Worm (Caenorhabditis elegans) whole organism, early embryonic: ENCODE data around the gene pals-27.
A peak's percentile ranks its signal among the peaks of the same experiment; 100 is the strongest.

Source experiments
- B0310.2 ChIP-seq: sonication (generic microtip); optimal IDR thresholded peaks from 2 replicates; lab custom pipeline; 2016; ENCODE audit warnings: mild to moderate bottlenecking, missing genetic modification characterization, missing compliant biosample characterization
- F13C5.2 ChIP-seq: sonication (generic microtip); optimal IDR thresholded peaks from 2 replicates; lab custom pipeline; 2017; ENCODE audit warnings: mild to moderate bottlenecking, missing genetic modification characterization, inconsistent platforms, missing compliant biosample characterization
- aly-1 ChIP-seq: sonication (generic microtip); optimal IDR thresholded peaks from 2 replicates; lab custom pipeline; 2016; ENCODE audit warnings: missing genetic modification characterization, missing compliant biosample characterization
- ama-1 ChIP-seq: fragments of 150-350 bp; optimal IDR thresholded peaks from 2 replicates; lab custom pipeline; 2014
- ceh-13 ChIP-seq: fragments of 200-800 bp; sonication (Bioruptor generic); optimal IDR thresholded peaks from 2 replicates; lab custom pipeline; 2018; ENCODE audit warnings: mild to moderate bottlenecking, missing genetic modification characterization, missing compliant biosample characterization
- ceh-36 ChIP-seq: sonication (generic microtip); optimal IDR thresholded peaks from 2 replicates; lab custom pipeline; 2016; ENCODE audit warnings: missing genetic modification characterization, inconsistent platforms, missing compliant biosample characterization
- ets-7 ChIP-seq: sonication (generic microtip); optimal IDR thresholded peaks from 2 replicates; lab custom pipeline; 2016; ENCODE audit warnings: missing genotype, missing genetic modification characterization, missing compliant biosample characterization
- flt-1 ChIP-seq: fragments of 200-800 bp; sonication (Bioruptor generic); IDR thresholded peaks from 2 replicates; pipeline ENCODE4 v1.3.6; 2022; ENCODE audit warnings: missing genetic modification characterization, missing compliant biosample characterization
- hmbx-1 ChIP-seq: sonication (generic microtip); optimal IDR thresholded peaks from 2 replicates; lab custom pipeline; 2016; ENCODE audit warnings: mild to moderate bottlenecking, missing genetic modification characterization, missing compliant biosample characterization
- hmg-4 ChIP-seq: fragments of 200-800 bp; sonication (Bioruptor generic); optimal IDR thresholded peaks from 2 replicates; lab custom pipeline; 2018; ENCODE audit warnings: mild to moderate bottlenecking, missing genetic modification characterization, missing compliant biosample characterization
- hnd-1 ChIP-seq: sonication (generic microtip); optimal IDR thresholded peaks from 2 replicates; lab custom pipeline; 2016; ENCODE audit warnings: missing genetic modification characterization, missing compliant biosample characterization
- pes-1 ChIP-seq: fragments of 200-800 bp; sonication (Bioruptor generic); IDR thresholded peaks from 2 replicates; pipeline ENCODE4 v1.3.6; 2022; ENCODE audit warnings: missing genetic modification reagents, missing genetic modification characterization, missing compliant biosample characterization
- scrt-1 ChIP-seq: fragments of 200-800 bp; sonication (Bioruptor generic); IDR thresholded peaks from 2 replicates; pipeline ENCODE4 v1.3.6; 2022; ENCODE audit warnings: missing genetic modification characterization, missing compliant biosample characterization
- sea-1 ChIP-seq: fragments of 200-800 bp; sonication (Bioruptor generic); conservative IDR thresholded peaks from 2 replicates; pipeline ENCODE4 v1.3.6; 2022; ENCODE audit warnings: missing genetic modification characterization, missing compliant biosample characterization
- tbx-11 ChIP-seq: fragments of 200-800 bp; sonication (Bioruptor generic); IDR thresholded peaks from 2 replicates; pipeline ENCODE4 v1.3.6; 2022; ENCODE audit warnings: missing genetic modification characterization, missing compliant biosample characterization
- tbx-37 ChIP-seq: fragments of 200-800 bp; sonication (Bioruptor generic); conservative IDR thresholded peaks from 2 replicates; pipeline ENCODE4 v1.3.6; 2022; ENCODE audit warnings: missing genetic modification reagents, missing genetic modification characterization, missing compliant biosample characterization
- tra-4 ChIP-seq: sonication (generic microtip); optimal IDR thresholded peaks from 2 replicates; lab custom pipeline; 2017; ENCODE audit warnings: missing genetic modification characterization, missing compliant biosample characterization

The pals-27 gene

ce11 chrIII:4381343-4381742, at the start of gene pals-27:
pals-27 (plus strand) TSS chrIII:4381643.
- TF ChIP-seq ceh-13 (GFP tag; lab: Kevin White, UChicago) (no peak), pes-1 (GFP tag; lab: Robert Waterston, UW) (no peak), aly-1 (no peak), tbx-37 (GFP tag; lab: Robert Waterston, UW) (no peak)

- no peak for TF ChIP-seq ceh-36 (tag; lab: Kevin White, UChicago)
- peak; percentile 11 for TF ChIP-seq F13C5.2 (tag; lab: Kevin White, UChicago)
- no peak for TF ChIP-seq aly-1
Measured at ce11 chrIII:4332543-4333042, 48.9 kb upstream of the pals-27 start, which contains the start of gene cdk-12. cdk-12 (plus strand) TSS chrIII:4332992.

- no peak for TF ChIP-seq hnd-1 (tag; lab: Kevin White, UChicago)
- TF ChIP-seq pes-1 (GFP tag; lab: Robert Waterston, UW): 0 out of 2 replicates have a peak, but pooled peaks have one; percentile 28
- TF ChIP-seq tbx-11 (GFP tag; lab: Robert Waterston, UW): 0 out of 2 replicates have a peak, but pooled peaks have one; percentile 13
- no peak for TF ChIP-seq hmg-4 (GFP tag; lab: Kevin White, UChicago)
Measured at ce11 chrIII:4335614-4336013, 45.8 kb upstream of the pals-27 start.

ce11 chrIII:4343070-4343469, 38.4 kb upstream of the pals-27 start, which contains the start of the genes B0285.3 and lcmt-1:
B0285.3 (minus strand) TSS chrIII:4343336.
lcmt-1 (plus strand) TSS chrIII:4343446.
- 0 out of 2 replicates have a peak, but pooled peaks have one; percentile 28 for TF ChIP-seq tbx-37 (GFP tag; lab: Robert Waterston, UW)
- no peak for TF ChIP-seq flt-1 (GFP tag; lab: Robert Waterston, UW)

ce11 chrIII:4345034-4345433, 36.4 kb upstream of the pals-27 start, which contains the start of gene hse-5:
hse-5 (plus strand) TSS chrIII:4345334.
- TF ChIP-seq scrt-1: no peak
- TF ChIP-seq pes-1 (GFP tag; lab: Robert Waterston, UW): no peak

- TF ChIP-seq hmg-4 (GFP tag; lab: Kevin White, UChicago) (no peak), F13C5.2 (tag; lab: Kevin White, UChicago) (no peak), pes-1 (GFP tag; lab: Robert Waterston, UW) (no peak), ama-1 (lab: Kevin White, UChicago) (no peak), ceh-36 (tag; lab: Kevin White, UChicago) (no peak), flt-1 (GFP tag; lab: Robert Waterston, UW) (no peak), tbx-37 (GFP tag; lab: Robert Waterston, UW) (no peak), hnd-1 (tag; lab: Kevin White, UChicago) (no peak), scrt-1 (no peak), tra-4 (tag; lab: Kevin White, UChicago) (no peak), hmbx-1 (no peak), ets-7 (tag; lab: Kevin White, UChicago) (no peak), tbx-11 (GFP tag; lab: Robert Waterston, UW) (no peak), B0310.2 (no peak), ceh-13 (GFP tag; lab: Kevin White, UChicago) (no peak), aly-1 (no peak), sea-1 (no peak)
Measured at ce11 chrIII:4349799-4350198, 31.6 kb upstream of the pals-27 start, which contains the start of gene B0285.6. B0285.6 (plus strand) TSS chrIII:4350099.

ce11 chrIII:4356384-4356783, 25.1 kb upstream of the pals-27 start, which contains the start of gene mnp-1:
mnp-1 (plus strand) TSS chrIII:4356594.
- TF ChIP-seq tbx-37 (GFP tag; lab: Robert Waterston, UW) (no peak), sea-1 (no peak), ceh-36 (tag; lab: Kevin White, UChicago) (no peak), scrt-1 (no peak), B0310.2 (no peak), hnd-1 (tag; lab: Kevin White, UChicago) (no peak), flt-1 (GFP tag; lab: Robert Waterston, UW) (no peak), tra-4 (tag; lab: Kevin White, UChicago) (no peak), ets-7 (tag; lab: Kevin White, UChicago) (no peak), ceh-13 (GFP tag; lab: Kevin White, UChicago) (no peak)

ce11 chrIII:4357438-4357837, 24.0 kb upstream of the pals-27 start:
- TF ChIP-seq flt-1 (GFP tag; lab: Robert Waterston, UW): no peak
- no peak for TF ChIP-seq B0310.2
- no peak for TF ChIP-seq sea-1
- TF ChIP-seq ama-1 (lab: Kevin White, UChicago): no peak
- no peak for TF ChIP-seq ceh-36 (tag; lab: Kevin White, UChicago)
- TF ChIP-seq ets-7 (tag; lab: Kevin White, UChicago): no peak
- TF ChIP-seq aly-1: no peak
- no peak for TF ChIP-seq ceh-13 (GFP tag; lab: Kevin White, UChicago)
- TF ChIP-seq hnd-1 (tag; lab: Kevin White, UChicago): no peak
- no peak for TF ChIP-seq tra-4 (tag; lab: Kevin White, UChicago)
- TF ChIP-seq scrt-1: no peak
- TF ChIP-seq tbx-11 (GFP tag; lab: Robert Waterston, UW): no peak
- no peak for TF ChIP-seq tbx-37 (GFP tag; lab: Robert Waterston, UW)
- TF ChIP-seq F13C5.2 (tag; lab: Kevin White, UChicago): no peak

- TF ChIP-seq pes-1 (GFP tag; lab: Robert Waterston, UW) (no peak), scrt-1 (no peak), tra-4 (tag; lab: Kevin White, UChicago) (no peak), flt-1 (GFP tag; lab: Robert Waterston, UW) (no peak), hmbx-1 (no peak), tbx-11 (GFP tag; lab: Robert Waterston, UW) (no peak), tbx-37 (GFP tag; lab: Robert Waterston, UW) (no peak), F13C5.2 (tag; lab: Kevin White, UChicago) (no peak), ceh-36 (tag; lab: Kevin White, UChicago) (no peak), sea-1 (no peak), ets-7 (tag; lab: Kevin White, UChicago) (no peak), B0310.2 (no peak), ceh-13 (GFP tag; lab: Kevin White, UChicago) (no peak), hmg-4 (GFP tag; lab: Kevin White, UChicago) (no peak), ama-1 (lab: Kevin White, UChicago) (no peak), aly-1 (no peak), hnd-1 (tag; lab: Kevin White, UChicago) (no peak)
Measured at ce11 chrIII:4358345-4358744, 23.1 kb upstream of the pals-27 start.
